Worm (Caenorhabditis elegans): ENCODE data around the gene tsp-21.

DNA sequence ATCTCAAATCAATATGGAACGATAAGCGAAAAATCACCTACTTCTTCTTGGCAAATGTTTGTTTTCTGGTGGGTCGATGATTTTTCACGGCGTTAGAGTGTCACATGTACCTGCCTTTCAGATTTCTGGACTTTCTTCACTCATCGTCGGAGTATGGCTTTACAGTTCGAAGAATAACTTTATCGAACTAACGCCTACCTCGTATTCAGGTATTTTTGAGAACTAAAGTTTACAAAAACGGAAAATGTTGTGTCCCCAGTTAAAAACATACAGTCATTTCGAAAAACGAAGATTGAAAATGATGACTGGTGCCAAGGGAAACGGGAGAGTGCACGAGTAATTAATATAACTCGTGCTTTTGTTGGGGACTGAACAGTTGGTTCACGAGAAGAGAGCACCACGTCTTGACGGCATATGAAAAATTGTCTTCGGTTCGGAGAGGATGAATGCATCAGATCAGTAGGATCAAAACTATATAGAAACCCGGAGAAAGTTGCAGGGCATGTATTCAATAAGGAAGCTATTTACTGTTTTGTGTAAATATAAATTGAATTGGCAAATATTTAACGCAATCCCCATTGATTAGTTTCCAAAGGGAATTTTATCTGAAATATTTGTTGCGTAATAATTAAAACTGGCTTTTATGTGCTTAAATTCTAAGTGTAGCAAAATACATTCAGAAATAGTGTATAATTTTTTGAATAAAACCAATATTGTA lies 1.3 kb downstream of the tsp-21 start:
- TF ChIP-seq hmg-11 (tag; optimal IDR thresholded peaks at IDR 0.05) = no peak
- no peak for TF ChIP-seq nhr-25 (tag; optimal IDR thresholded peaks at IDR 0.05)
- TF ChIP-seq nhr-12 (tag; optimal IDR thresholded peaks at IDR 0.05) = no peak
- TF ChIP-seq elt-1 (tag; optimal IDR thresholded peaks at IDR 0.05) = no peak
- TF ChIP-seq ceh-82 (tag; optimal IDR thresholded peaks at IDR 0.05) = no peak
- no peak for TF ChIP-seq fkh-10 (GFP tag; optimal IDR thresholded peaks at IDR 0.05)
- no peak for TF ChIP-seq fos-1 (tag; optimal IDR thresholded peaks at IDR 0.05)
- TF ChIP-seq ztf-11 (tag; optimal IDR thresholded peaks at IDR 0.05) = no peak
